Worm (Caenorhabditis elegans) whole organism, L4 larva: ENCODE data around the gene tlk-1.

Experiments used
- F10B5.3 ChIP-seq: sonication (generic microtip); optimal IDR thresholded peaks from 2 replicates; lab custom pipeline; 2016; ENCODE audit warnings: mild to moderate bottlenecking, missing genetic modification characterization, missing compliant biosample characterization
- Y5F2A.4 ChIP-seq: fragments of 200-800 bp; sonication (Bioruptor generic); optimal IDR thresholded peaks from 2 replicates; lab custom pipeline; 2018; ENCODE audit warnings: mild to moderate bottlenecking, missing genetic modification characterization, missing compliant biosample characterization
- Y75B8A.6 ChIP-seq: fragments of 200-800 bp; sonication (Bioruptor generic); IDR thresholded peaks from 2 replicates; pipeline ENCODE4 v1.3.6; 2022; ENCODE audit warnings: missing genetic modification reagents, missing genetic modification characterization, missing compliant biosample characterization
- ZK337.2 ChIP-seq: fragments of 200-800 bp; sonication (Bioruptor generic); IDR thresholded peaks from 2 replicates; pipeline ENCODE4 v1.3.6; 2022; ENCODE audit warnings: missing genetic modification reagents, missing genetic modification characterization, missing compliant biosample characterization
- attf-4 ChIP-seq: sonication (generic microtip); optimal IDR thresholded peaks from 3 replicates; lab custom pipeline; 2017; ENCODE audit warnings: missing biosample characterization, missing genetic modification characterization
- ceh-28 ChIP-seq: fragments of 150-350 bp; optimal IDR thresholded peaks from 2 replicates; lab custom pipeline; 2014; ENCODE audit warnings: missing biosample characterization, missing genetic modification reagents, missing genetic modification characterization
- ceh-32 ChIP-seq: sonication (generic microtip); optimal IDR thresholded peaks from 2 replicates; lab custom pipeline; 2016; ENCODE audit warnings: mild to moderate bottlenecking, missing genetic modification characterization, missing compliant biosample characterization; ENCODE audit not compliant: poor library complexity
- ctbp-1 ChIP-seq: fragments of 200-800 bp; sonication (Bioruptor generic); IDR thresholded peaks from 2 replicates; pipeline ENCODE4 v1.3.6; 2022; ENCODE audit warnings: missing genetic modification reagents, missing genetic modification characterization, missing compliant biosample characterization
- daf-12 ChIP-seq: fragments of 150-350 bp; optimal IDR thresholded peaks from 2 replicates; lab custom pipeline; 2014; ENCODE audit warnings: missing biosample characterization, missing genetic modification reagents, missing genetic modification characterization
- daf-16 ChIP-seq, 3 experiments: sonication (generic microtip); optimal IDR thresholded peaks; 2 replicates each; lab custom pipeline; 2016 to 2017; ENCODE audit warnings: missing genetic modification characterization in 3 of 3, missing genetic modification reagents in 3 of 3, mild to moderate bottlenecking in 2 of 3, missing compliant biosample characterization in 2 of 3, missing biosample characterization in 1 of 3, moderate library complexity in 1 of 3
- daf-8 ChIP-seq: fragments of 200-800 bp; sonication (Bioruptor generic); IDR thresholded peaks from 2 replicates; pipeline ENCODE4 v1.3.6; 2022; ENCODE audit warnings: missing genetic modification characterization, missing compliant biosample characterization
- dmd-6 ChIP-seq: fragments of 200-800 bp; sonication (Bioruptor generic); IDR thresholded peaks from 2 replicates; pipeline ENCODE4 v1.3.6; 2022; ENCODE audit warnings: missing genetic modification reagents, missing genetic modification characterization, missing compliant biosample characterization
- dmd-8 ChIP-seq: fragments of 200-800 bp; sonication (Bioruptor generic); IDR thresholded peaks from 2 replicates; pipeline ENCODE4 v1.3.6; 2022; ENCODE audit warnings: missing genetic modification characterization, missing compliant biosample characterization
- duxl-1 ChIP-seq: sonication (generic microtip); optimal IDR thresholded peaks from 2 replicates; lab custom pipeline; 2016; ENCODE audit warnings: mild to moderate bottlenecking, missing genetic modification characterization, moderate library complexity, missing compliant biosample characterization; ENCODE audit not compliant: poor library complexity
- dve-1 ChIP-seq: sonication (generic microtip); optimal IDR thresholded peaks from 2 replicates; lab custom pipeline; 2017; ENCODE audit warnings: antibody characterized with exemption, mild to moderate bottlenecking, missing genetic modification characterization, missing compliant biosample characterization; ENCODE audit not compliant: insufficient read depth
- egl-43 ChIP-seq: fragments of 200-800 bp; sonication (Bioruptor generic); IDR thresholded peaks from 2 replicates; pipeline ENCODE4 v1.3.6; 2022; ENCODE audit warnings: missing genetic modification reagents, missing genetic modification characterization, missing compliant biosample characterization
- fos-1 ChIP-seq: fragments of 150-350 bp; optimal IDR thresholded peaks from 2 replicates; lab custom pipeline; 2014; ENCODE audit warnings: missing biosample characterization, missing genetic modification characterization
- gei-8 ChIP-seq: fragments of 200-800 bp; sonication (Bioruptor generic); optimal IDR thresholded peaks from 2 replicates; lab custom pipeline; 2018; ENCODE audit warnings: mild to moderate bottlenecking, missing genetic modification characterization, missing compliant biosample characterization
- hlh-11 ChIP-seq: fragments of 200-800 bp; sonication (Bioruptor generic); optimal IDR thresholded peaks from 2 replicates; lab custom pipeline; 2018; ENCODE audit warnings: mild to moderate bottlenecking, missing genetic modification characterization, missing compliant biosample characterization
- jun-1 ChIP-seq: fragments of 150-350 bp; optimal IDR thresholded peaks from 2 replicates; lab custom pipeline; 2014; ENCODE audit warnings: missing biosample characterization, missing genetic modification reagents, missing genetic modification characterization
- lim-7 ChIP-seq: fragments of 200-800 bp; sonication (Bioruptor generic); IDR thresholded peaks from 2 replicates; pipeline ENCODE4 v1.3.6; 2022; ENCODE audit warnings: missing genetic modification characterization, missing compliant biosample characterization
- lin-1 ChIP-seq: fragments of 200-800 bp; sonication (Bioruptor generic); IDR thresholded peaks from 2 replicates; pipeline ENCODE4 v1.3.6; 2022; ENCODE audit warnings: missing genetic modification reagents, missing genetic modification characterization, missing compliant biosample characterization
- lir-3 ChIP-seq: sonication (generic microtip); optimal IDR thresholded peaks from 2 replicates; lab custom pipeline; 2016; ENCODE audit warnings: mild to moderate bottlenecking, missing genetic modification characterization, missing compliant biosample characterization
- lsy-2 ChIP-seq, 2 experiments: fragments of 150-350 bp in 1 of 2; sonication (generic microtip) in 1 of 2; optimal IDR thresholded peaks; 2 replicates each; lab custom pipeline; 2014 to 2017; ENCODE audit warnings: missing biosample characterization in 2 of 2, missing genetic modification characterization in 2 of 2
- madf-5 ChIP-seq, 2 experiments: fragments of 200-800 bp; sonication (Bioruptor generic); IDR thresholded peaks; 2 replicates each; pipeline ENCODE4 v1.3.6; 2022; ENCODE audit warnings: missing compliant biosample characterization in 2 of 2, missing genetic modification characterization in 2 of 2
- mdl-1 ChIP-seq, 2 experiments: fragments of 150-350 bp in 1 of 2; sonication (generic microtip) in 1 of 2; optimal IDR thresholded peaks; 2 replicates each; lab custom pipeline; 2014 to 2017; ENCODE audit warnings: missing biosample characterization in 2 of 2, missing genetic modification characterization in 2 of 2
- mdt-29 ChIP-seq: fragments of 200-800 bp; sonication (Bioruptor generic); IDR thresholded peaks from 2 replicates; pipeline ENCODE4 v1.3.6; 2022; ENCODE audit warnings: missing genetic modification reagents, missing genetic modification characterization, missing compliant biosample characterization
- nhr-10 ChIP-seq: fragments of 150-350 bp; optimal IDR thresholded peaks from 2 replicates; lab custom pipeline; 2014; ENCODE audit warnings: missing biosample characterization, missing genetic modification characterization
- nhr-111 ChIP-seq: fragments of 200-800 bp; sonication (Bioruptor generic); optimal IDR thresholded peaks from 2 replicates; lab custom pipeline; 2018; ENCODE audit warnings: mild to moderate bottlenecking, missing genetic modification characterization, missing compliant biosample characterization
- nhr-25 ChIP-seq: sonication (generic microtip); optimal IDR thresholded peaks from 2 replicates; lab custom pipeline; 2017; ENCODE audit warnings: missing genetic modification characterization, mild to moderate bottlenecking, missing compliant biosample characterization, antibody characterized with exemption, moderate library complexity, borderline replicate concordance; ENCODE audit not compliant: insufficient read depth
- nhr-28 ChIP-seq: fragments of 150-350 bp; optimal IDR thresholded peaks from 2 replicates; lab custom pipeline; 2014; ENCODE audit warnings: missing biosample characterization, missing genetic modification characterization
- nhr-41 ChIP-seq: fragments of 200-800 bp; sonication (Bioruptor generic); IDR thresholded peaks from 2 replicates; pipeline ENCODE4 v1.3.6; 2022; ENCODE audit warnings: missing genetic modification reagents, missing genetic modification characterization, missing compliant biosample characterization
- nhr-76 ChIP-seq: fragments of 150-350 bp; optimal IDR thresholded peaks from 2 replicates; lab custom pipeline; 2014; ENCODE audit warnings: missing biosample characterization, missing genetic modification characterization
- nhr-77 ChIP-seq: fragments of 150-350 bp; optimal IDR thresholded peaks from 2 replicates; lab custom pipeline; 2014; ENCODE audit warnings: missing biosample characterization, missing genetic modification characterization
- pha-4 ChIP-seq, 2 experiments: fragments of 150-350 bp in 1 of 2; fragments of 200-800 bp in 1 of 2; sonication (Bioruptor generic) in 1 of 2; IDR thresholded peaks in 1 of 2; optimal IDR thresholded peaks in 1 of 2; 2 replicates each; pipeline versions ENCODE4 v1.3.6 to Lab custom; 2014 to 2022; ENCODE audit warnings: missing genetic modification characterization in 2 of 2, missing genetic modification reagents in 2 of 2, missing biosample characterization in 1 of 2, missing compliant biosample characterization in 1 of 2
- php-3 ChIP-seq: fragments of 200-800 bp; sonication (Bioruptor generic); IDR thresholded peaks from 2 replicates; pipeline ENCODE4 v1.3.6; 2022; ENCODE audit warnings: missing genetic modification reagents, missing genetic modification characterization, missing compliant biosample characterization
- sdz-12 ChIP-seq: fragments of 200-800 bp; sonication (Bioruptor generic); optimal IDR thresholded peaks from 2 replicates; lab custom pipeline; 2018; ENCODE audit warnings: mild to moderate bottlenecking, missing genetic modification characterization, missing compliant biosample characterization
- skn-1 ChIP-seq: fragments of 150-350 bp; optimal IDR thresholded peaks from 2 replicates; lab custom pipeline; 2014; ENCODE audit warnings: missing biosample characterization, missing genetic modification characterization
- snpc-1.2 ChIP-seq: fragments of 200-800 bp; sonication (Bioruptor generic); IDR thresholded peaks from 2 replicates; pipeline ENCODE4 v1.3.6; 2022; ENCODE audit warnings: missing genetic modification reagents, missing genetic modification characterization, missing compliant biosample characterization
- unc-130 ChIP-seq: sonication (generic microtip); optimal IDR thresholded peaks from 2 replicates; lab custom pipeline; 2016; ENCODE audit warnings: missing genetic modification reagents, missing genetic modification characterization, missing compliant biosample characterization
- unc-39 ChIP-seq: sonication (generic microtip); optimal IDR thresholded peaks from 2 replicates; lab custom pipeline; 2017; ENCODE audit warnings: missing biosample characterization, missing genetic modification characterization
- unc-62 ChIP-seq, 3 experiments: fragments of 150-350 bp in 1 of 3; sonication (generic microtip); optimal IDR thresholded peaks in 2 of 3; peaks in 1 of 3; 1 replicate in 1 of 3; 2 replicates in 2 of 3; lab custom pipeline; 2014 to 2017; ENCODE audit warnings: missing biosample characterization in 3 of 3, missing genetic modification characterization in 3 of 3, missing genetic modification reagents in 3 of 3, missing genotype in 1 of 3
- zag-1 ChIP-seq: fragments of 150-350 bp; optimal IDR thresholded peaks from 2 replicates; lab custom pipeline; 2014; ENCODE audit warnings: missing biosample characterization, missing genetic modification characterization
- zfp-2 ChIP-seq: sonication (generic microtip); optimal IDR thresholded peaks from 2 replicates; lab custom pipeline; 2016; ENCODE audit warnings: mild to moderate bottlenecking, missing genetic modification characterization, missing compliant biosample characterization
- zfp-3 ChIP-seq: fragments of 200-800 bp; sonication (Bioruptor generic); conservative IDR thresholded peaks from 2 replicates; pipeline ENCODE4 v1.3.6; 2022; ENCODE audit warnings: missing genetic modification reagents, missing genetic modification characterization, missing compliant biosample characterization
- zip-11 ChIP-seq: fragments of 200-800 bp; sonication (Bioruptor generic); IDR thresholded peaks from 2 replicates; pipeline ENCODE4 v1.3.6; 2022; ENCODE audit warnings: missing genetic modification characterization, missing compliant biosample characterization
- zip-2 ChIP-seq: fragments of 150-350 bp; optimal IDR thresholded peaks from 2 replicates; lab custom pipeline; 2014; ENCODE audit warnings: missing biosample characterization, missing genetic modification characterization
- ztf-11 ChIP-seq: fragments of 150-350 bp; optimal IDR thresholded peaks from 2 replicates; lab custom pipeline; 2014; ENCODE audit warnings: missing biosample characterization, missing genetic modification characterization

Gene tlk-1

DNA sequence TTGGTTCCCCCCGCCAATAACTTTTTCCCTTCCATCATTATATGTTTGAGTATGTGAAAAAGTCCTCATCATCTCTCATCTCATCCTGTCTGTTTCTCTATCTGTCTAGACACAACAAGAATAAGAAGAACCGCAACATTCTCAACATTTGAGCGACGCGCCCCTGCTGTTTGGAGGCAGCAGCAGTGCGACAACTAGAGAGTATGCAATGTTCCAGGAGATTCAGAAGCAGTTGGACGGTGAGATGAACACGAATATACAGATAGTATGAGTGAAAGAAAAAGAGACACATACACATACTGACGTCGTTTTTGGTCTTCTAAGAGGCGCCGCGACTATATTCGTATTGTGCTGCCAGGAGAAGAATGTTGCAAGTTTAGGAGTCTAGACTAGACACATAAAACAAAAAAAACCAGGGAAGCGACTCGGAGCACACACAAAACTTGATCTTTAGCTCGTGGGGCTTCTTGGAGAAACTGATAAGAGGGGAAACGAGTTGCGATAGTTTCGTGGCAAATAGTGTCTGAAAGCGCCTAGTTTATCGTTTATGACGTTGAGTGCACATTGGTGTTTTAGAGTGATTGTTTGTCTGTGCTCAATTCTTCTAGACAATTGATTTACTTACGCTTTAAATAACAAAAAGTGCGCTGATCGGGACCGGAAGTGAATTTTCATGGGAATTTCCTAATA, 34.0 kb upstream of the tlk-1 start (continued):
- no peak for TF ChIP-seq nhr-25 (tag; lab: Kevin White, UChicago)
- no peak for TF ChIP-seq mdl-1 (tag; optimal IDR thresholded peaks at IDR 0.05; lab: Kevin White, UChicago)
- TF ChIP-seq mdt-29 (GFP tag; lab: Robert Waterston, UW) = no peak
- no peak for TF ChIP-seq nhr-41
- no peak for TF ChIP-seq madf-5 (GFP tag; IDR thresholded peaks at IDR 0.05; lab: Robert Waterston, UW)
- no peak for TF ChIP-seq jun-1 (tag; lab: Kevin White, UChicago)
- no peak for TF ChIP-seq nhr-76 (tag; lab: Kevin White, UChicago)
- TF ChIP-seq nhr-77 (tag; lab: Kevin White, UChicago) = no peak
- TF ChIP-seq ztf-11 (tag; lab: Kevin White, UChicago) = no peak
- no peak for TF ChIP-seq nhr-111
- peak; percentile 45 for TF ChIP-seq hlh-11 (tag; lab: Kevin White, UChicago)
- no peak for TF ChIP-seq zag-1 (tag; lab: Kevin White, UChicago)
- no peak for TF ChIP-seq F10B5.3
- no peak for TF ChIP-seq attf-4 (tag; lab: Kevin White, UChicago)
- no peak for TF ChIP-seq ZK337.2 (GFP tag; lab: Robert Waterston, UW)
- TF ChIP-seq daf-16 (GFP tag; optimal IDR thresholded peaks at IDR 0.05; lab: Kevin White, UChicago) = no peak
- peak; percentile 66 for TF ChIP-seq daf-16 (tag; optimal IDR thresholded peaks at IDR 0.05; lab: Kevin White, UChicago)
- no peak for TF ChIP-seq dmd-8 (GFP tag; lab: Robert Waterston, UW)
- TF ChIP-seq daf-8 (GFP tag; lab: Robert Waterston, UW) = no peak
- TF ChIP-seq daf-12 = no peak
- TF ChIP-seq nhr-28 (tag; lab: Kevin White, UChicago) = peak; percentile 46
- TF ChIP-seq duxl-1 (tag; lab: Kevin White, UChicago) = no peak
- peak in 1 of 2 experiments; percentile 17 for TF ChIP-seq lsy-2 (tag; optimal IDR thresholded peaks at IDR 0.05; lab: Kevin White, UChicago)
- no peak for TF ChIP-seq Y5F2A.4 (GFP tag; lab: Kevin White, UChicago)
- peak; percentile 26 for TF ChIP-seq gei-8 (GFP tag; lab: Kevin White, UChicago)
- peak; percentile 88 for TF ChIP-seq dmd-6 (GFP tag; lab: Robert Waterston, UW)
- no peak for TF ChIP-seq unc-39 (tag; lab: Kevin White, UChicago)
- TF ChIP-seq dve-1 (tag; lab: Kevin White, UChicago) = peak; percentile 56
- TF ChIP-seq unc-130 (GFP tag; lab: Kevin White, UChicago) = no peak
- TF ChIP-seq egl-43 (GFP tag; lab: Robert Waterston, UW) = no peak
- TF ChIP-seq lir-3 (tag; lab: Kevin White, UChicago) = no peak
- no peak for TF ChIP-seq ceh-32 (tag; lab: Kevin White, UChicago)
- TF ChIP-seq lim-7 = no peak
- no peak for TF ChIP-seq zfp-3 (GFP tag; lab: Robert Waterston, UW)
- peak; percentile 61 for TF ChIP-seq php-3 (GFP tag; lab: Robert Waterston, UW)
- no peak for TF ChIP-seq zip-2
- TF ChIP-seq fos-1 = no peak
- no peak for TF ChIP-seq Y75B8A.6 (GFP tag; lab: Robert Waterston, UW)
- TF ChIP-seq lin-1 = 0 out of 2 replicates have a peak, but pooled peaks have one; percentile 24
- no peak for TF ChIP-seq zfp-2 (tag; lab: Kevin White, UChicago)
- TF ChIP-seq skn-1 (tag; lab: Kevin White, UChicago) = no peak
- TF ChIP-seq sdz-12 = no peak
- peak in 1 of 2 experiments; percentile 98 for TF ChIP-seq unc-62 (GFP tag; optimal IDR thresholded peaks at IDR 0.05 in 1 of 2; lab: Kevin White, UChicago)
- no peak for TF ChIP-seq unc-62 (tag; optimal IDR thresholded peaks at IDR 0.05; lab: Kevin White, UChicago)
- TF ChIP-seq nhr-10 (tag; lab: Kevin White, UChicago) = no peak
- TF ChIP-seq ctbp-1 (GFP tag; lab: Robert Waterston, UW) = 0 out of 2 replicates have a peak, but pooled peaks have one; percentile 21
- TF ChIP-seq ceh-28 (tag; lab: Kevin White, UChicago) = no peak
- TF ChIP-seq zip-11 (GFP tag; lab: Robert Waterston, UW) = no peak
- no peak for TF ChIP-seq snpc-1.2 (GFP tag; lab: Robert Waterston, UW)
- peak; percentile 55; the same call in 1 of the 2 replicates for TF ChIP-seq pha-4 (GFP tag; IDR thresholded peaks at IDR 0.05; lab: Robert Waterston, UW)
- TF ChIP-seq pha-4 (tag; optimal IDR thresholded peaks at IDR 0.05; lab: Kevin White, UChicago) = no peak
